Fruit fly (Drosophila melanogaster): Measurements from ENCODE around the gene CG4822.

DNA sequence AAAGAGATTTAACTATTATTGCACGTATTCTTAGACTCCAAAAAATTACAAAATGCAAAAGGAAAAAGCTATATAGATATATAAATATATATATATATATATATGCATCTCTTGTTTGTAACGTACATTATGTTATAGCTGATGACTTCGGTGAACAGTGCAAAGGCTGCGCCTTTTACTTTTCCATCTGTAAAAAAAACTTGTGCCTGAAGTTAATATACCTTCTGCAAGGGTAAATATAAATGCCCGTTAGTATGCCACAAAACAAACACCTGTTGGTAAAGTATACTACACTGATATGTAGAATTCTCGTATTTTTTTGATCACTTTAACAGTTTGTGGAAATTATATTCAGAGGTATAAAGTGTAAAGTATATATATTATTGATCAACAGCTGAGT lies 16.5 kb upstream of the CG4822 start:
- TF ChIP-seq CG15601 (tag; optimal IDR thresholded peaks at IDR 0.05) (no peak), CG6813 (GFP tag; optimal IDR thresholded peaks at IDR 0.05) (no peak), br (optimal IDR thresholded peaks at IDR 0.05) (no peak), wek (GFP tag; optimal IDR thresholded peaks at IDR 0.05) (no peak), CG15269 (tag; optimal IDR thresholded peaks at IDR 0.05) (no peak), CG4820 (GFP tag; optimal IDR thresholded peaks at IDR 0.05) (no peak), Mes4 (GFP tag; optimal IDR thresholded peaks at IDR 0.05) (no peak), ase (GFP tag; IDR thresholded peaks at IDR 0.05) (no peak), seq (GFP tag; IDR thresholded peaks at IDR 0.05) (no peak), CG6791 (GFP tag; IDR thresholded peaks at IDR 0.05; ENCODE audit: partially characterized antibody) (no peak), pzg (GFP tag; optimal IDR thresholded peaks at IDR 0.05) (no peak), eyg (GFP tag; optimal IDR thresholded peaks at IDR 0.05) (no peak)

Measured in whole organism, embryonic.